Worm (Caenorhabditis elegans) whole organism, L2 larva: ENCODE results near the gene dli-1.

Experiments
- R02D3.7 ChIP-seq: fragments of 150-350 bp; optimal IDR thresholded peaks from 2 replicates; lab custom pipeline; 2014; ENCODE audit warnings: missing biosample characterization, missing genetic modification characterization
- alr-1 ChIP-seq: fragments of 150-350 bp; optimal IDR thresholded peaks from 2 replicates; lab custom pipeline; 2014; ENCODE audit warnings: missing biosample characterization, missing genetic modification characterization
- ama-1 ChIP-seq: fragments of 150-350 bp; optimal IDR thresholded peaks from 2 replicates; lab custom pipeline; 2018; ENCODE audit warnings: inconsistent platforms
- ceh-16 ChIP-seq: fragments of 150-350 bp; optimal IDR thresholded peaks from 2 replicates; lab custom pipeline; 2014; ENCODE audit warnings: missing biosample characterization, missing genetic modification characterization
- egl-27 ChIP-seq: sonication (generic microtip); optimal IDR thresholded peaks from 3 replicates; lab custom pipeline; 2017; ENCODE audit warnings: missing biosample characterization, missing genetic modification reagents, missing genetic modification characterization
- elt-3 ChIP-seq: sonication (generic microtip); optimal IDR thresholded peaks from 2 replicates; lab custom pipeline; 2017; ENCODE audit warnings: missing biosample characterization, missing genetic modification characterization
- mdl-1 ChIP-seq, 2 experiments: fragments of 150-350 bp in 1 of 2; sonication (generic microtip) in 1 of 2; optimal IDR thresholded peaks; 2 replicates each; lab custom pipeline; 2017; ENCODE audit warnings: missing biosample characterization in 2 of 2, missing genetic modification characterization in 2 of 2
- sma-9 ChIP-seq, 2 experiments: fragments of 150-350 bp in 1 of 2; sonication (generic microtip) in 1 of 2; optimal IDR thresholded peaks; 2 replicates each; lab custom pipeline; 2014 to 2016; ENCODE audit warnings: missing genetic modification characterization in 2 of 2, mild to moderate bottlenecking in 1 of 2, missing biosample characterization in 1 of 2, missing compliant biosample characterization in 1 of 2, missing genetic modification reagents in 1 of 2, moderate library complexity in 1 of 2
- snpc-4 ChIP-seq: fragments of 150-350 bp; optimal IDR thresholded peaks from 2 replicates; lab custom pipeline; 2014; ENCODE audit warnings: missing biosample characterization, missing genetic modification characterization
- unc-55 ChIP-seq: fragments of 150-350 bp; sonication (generic microtip); optimal IDR thresholded peaks from 3 replicates; lab custom pipeline; 2014; ENCODE audit warnings: missing biosample characterization, missing genetic modification reagents, missing genetic modification characterization
- zag-1 ChIP-seq: fragments of 150-350 bp; optimal IDR thresholded peaks from 2 replicates; lab custom pipeline; 2014; ENCODE audit warnings: missing biosample characterization, missing genetic modification characterization
- ztf-1 ChIP-seq: fragments of 200-800 bp; sonication (Bioruptor generic); conservative IDR thresholded peaks from 2 replicates; pipeline ENCODE4 v1.3.6; 2022; ENCODE audit warnings: missing genetic modification characterization, missing compliant biosample characterization
- ztf-4 ChIP-seq: fragments of 150-350 bp; optimal IDR thresholded peaks from 2 replicates; lab custom pipeline; 2014; ENCODE audit warnings: missing biosample characterization, missing genetic modification characterization

ce11 chrIV:13068451-13068850 lies 30.1 kb downstream of the dli-1 start, which contains the start of gene scl-6:
- TF ChIP-seq unc-55 (GFP tag; lab: Kevin White, UChicago), result no peak
- TF ChIP-seq egl-27 (tag; lab: Kevin White, UChicago), result no peak
- no peak for TF ChIP-seq R02D3.7 (tag; lab: Kevin White, UChicago)
- no peak for TF ChIP-seq alr-1 (tag; lab: Kevin White, UChicago)
- no peak for TF ChIP-seq mdl-1 (tag; optimal IDR thresholded peaks at IDR 0.05; lab: Kevin White, UChicago)
- no peak for TF ChIP-seq elt-3 (tag; lab: Kevin White, UChicago)
- TF ChIP-seq zag-1, result no peak
- no peak for TF ChIP-seq ztf-1
- TF ChIP-seq ama-1 (lab: Kevin White, UChicago), result no peak
- TF ChIP-seq ztf-4, result no peak
- no peak for TF ChIP-seq sma-9 (GFP tag; optimal IDR thresholded peaks at IDR 0.05; lab: Kevin White, UChicago)
- TF ChIP-seq sma-9 (tag; optimal IDR thresholded peaks at IDR 0.05; lab: Kevin White, UChicago), result no peak
- TF ChIP-seq ceh-16 (tag; lab: Kevin White, UChicago), result no peak
- no peak for TF ChIP-seq snpc-4 (tag; lab: Kevin White, UChicago)
